Fruit fly (Drosophila melanogaster) whole organism, embryonic: ENCODE results near the gene CG15221.

Experiments used
- CG14441 ChIP-seq: fragments of 200-800 bp; sonication (Bioruptor generic); IDR thresholded peaks from 2 replicates; pipeline ENCODE4 v1.3.6; 2022; ENCODE audit warnings: missing biosample characterization, missing genetic modification characterization
- CG17328 ChIP-seq: fragments of 200-800 bp; sonication (Bioruptor generic); IDR thresholded peaks from 2 replicates; pipeline ENCODE4 v1.3.6; 2022; ENCODE audit warnings: missing biosample characterization, missing genetic modification characterization
- CG17568 ChIP-seq: fragments of 200-800 bp; sonication (Bioruptor generic); optimal IDR thresholded peaks from 2 replicates; lab custom pipeline; 2018; ENCODE audit warnings: missing biosample characterization, mild to moderate bottlenecking, missing genetic modification characterization, moderate library complexity
- Sry-β ChIP-seq: fragments of 200-800 bp; sonication (Bioruptor generic); optimal IDR thresholded peaks from 2 replicates; lab custom pipeline; 2018; ENCODE audit warnings: missing biosample characterization, mild to moderate bottlenecking, missing genetic modification characterization, moderate library complexity
- lab ChIP-seq: fragments of 200-800 bp; sonication (Bioruptor generic); optimal IDR thresholded peaks from 3 replicates; lab custom pipeline; 2017; ENCODE audit warnings: missing biosample characterization, missing genetic modification characterization, mild to moderate bottlenecking, moderate library complexity, missing genetic modification reagents
- mirr ChIP-seq: fragments of 200-800 bp; sonication (Bioruptor generic); optimal IDR thresholded peaks from 3 replicates; lab custom pipeline; 2018; ENCODE audit warnings: missing biosample characterization, mild to moderate bottlenecking, missing genetic modification characterization
- usp ChIP-seq: fragments of >200 bp; optimal IDR thresholded peaks from 2 replicates; lab custom pipeline; 2017; ENCODE audit warnings: missing biosample characterization, missing genetic modification characterization

dm6 chrX:11717892-11718291 is 6.2 kb upstream of the CG15221 start:
- TF ChIP-seq CG14441 (GFP tag; lab: Robert Waterston, UW) (no peak), mirr (GFP tag; lab: Kevin White, UChicago) (no peak), Sry-β (GFP tag; lab: Kevin White, UChicago) (no peak), CG17328 (no peak), CG17568 (GFP tag; lab: Kevin White, UChicago) (no peak), lab (GFP tag; lab: Kevin White, UChicago) (no peak), usp (GFP tag; lab: Kevin White, UChicago) (no peak)
